Worm (Caenorhabditis elegans): Measurements from ENCODE around the gene E02A10.3.

E02A10.3 gene

ce11 chrV:12541207-12541606, 38.2 kb upstream of the E02A10.3 start:
- TF ChIP-seq dmd-4 (tag; optimal IDR thresholded peaks at IDR 0.05; ENCODE audit: borderline replicate concordance) (no peak), npax-4 (tag; optimal IDR thresholded peaks at IDR 0.05) (no peak), madf-2 (tag; optimal IDR thresholded peaks at IDR 0.05) (no peak), sox-2 (GFP tag; IDR thresholded peaks at IDR 0.05) (no peak), ttx-3 (tag; optimal IDR thresholded peaks at IDR 0.05) (no peak), unc-55 (GFP tag; optimal IDR thresholded peaks at IDR 0.05) (no peak), odd-2 (tag; optimal IDR thresholded peaks at IDR 0.05) (no peak), K02D7.2 (tag; optimal IDR thresholded peaks at IDR 0.05) (no peak), unc-86 (tag; optimal IDR thresholded peaks at IDR 0.05) (no peak), C08G9.2 (tag; optimal IDR thresholded peaks at IDR 0.05) (no peak), lim-6 (tag; optimal IDR thresholded peaks at IDR 0.05) (no peak), pag-3 (tag; optimal IDR thresholded peaks at IDR 0.05; ENCODE audit: borderline replicate concordance) (no peak), K09A11.1 (tag; optimal IDR thresholded peaks at IDR 0.05; ENCODE audit: insufficient read depth) (no peak), dve-1 (tag; optimal IDR thresholded peaks at IDR 0.05) (no peak), ztf-16 (tag; optimal IDR thresholded peaks at IDR 0.05) (no peak), nhr-11 (tag; optimal IDR thresholded peaks at IDR 0.05) (no peak)

ce11 chrV:12542683-12543319, 36.6 kb upstream of the E02A10.3 start:
- TF ChIP-seq ceh-19 (GFP tag; optimal IDR thresholded peaks at IDR 0.05) (no peak), syd-9 (tag; optimal IDR thresholded peaks at IDR 0.05) (no peak), ceh-6 (GFP tag; optimal IDR thresholded peaks at IDR 0.05) (no peak), tbx-2 (tag; optimal IDR thresholded peaks at IDR 0.05) (no peak), tbx-7 (tag; optimal IDR thresholded peaks at IDR 0.05) (no peak), nfya-1 (tag; optimal IDR thresholded peaks at IDR 0.05) (no peak), pag-3 (tag; optimal IDR thresholded peaks at IDR 0.05; ENCODE audit: borderline replicate concordance) (no peak), hlh-30 (tag; optimal IDR thresholded peaks at IDR 0.05; ENCODE audit: insufficient read depth) (no peak), pax-1 (tag; optimal IDR thresholded peaks at IDR 0.05) (no peak)

- no peak for TF ChIP-seq hlh-8 (tag; optimal IDR thresholded peaks at IDR 0.05)
- no peak for TF ChIP-seq ceh-18 (tag; optimal IDR thresholded peaks at IDR 0.05)
- TF ChIP-seq lin-11 (tag; optimal IDR thresholded peaks at IDR 0.05), result no peak
- TF ChIP-seq pha-4 (tag; optimal IDR thresholded peaks at IDR 0.05), result no peak
- no peak for TF ChIP-seq gmeb-2 (tag; optimal IDR thresholded peaks at IDR 0.05)
- no peak for TF ChIP-seq ref-2 (tag; optimal IDR thresholded peaks at IDR 0.05)
- TF ChIP-seq pag-3 (tag; optimal IDR thresholded peaks at IDR 0.05; ENCODE audit: borderline replicate concordance), result no peak
- no peak for TF ChIP-seq ceh-9 (tag; optimal IDR thresholded peaks at IDR 0.05)
- TF ChIP-seq ceh-14 (tag; optimal IDR thresholded peaks at IDR 0.05), result no peak
- no peak for TF ChIP-seq T23F11.4 (GFP tag; optimal IDR thresholded peaks at IDR 0.05)
- no peak for TF ChIP-seq dve-1 (tag; optimal IDR thresholded peaks at IDR 0.05)
These were observed 30.6 kb upstream of the E02A10.3 start for ce11 chrV:12548830-12549229.

- TF ChIP-seq fkh-6 (tag; optimal IDR thresholded peaks at IDR 0.05) (no peak), ceh-19 (GFP tag; optimal IDR thresholded peaks at IDR 0.05) (no peak), odd-2 (tag; optimal IDR thresholded peaks at IDR 0.05) (no peak), pag-3 (tag; optimal IDR thresholded peaks at IDR 0.05; ENCODE audit: borderline replicate concordance) (no peak), F13H6.1 (tag; optimal IDR thresholded peaks at IDR 0.05) (no peak), T23F11.4 (GFP tag; optimal IDR thresholded peaks at IDR 0.05) (no peak), ref-2 (tag; optimal IDR thresholded peaks at IDR 0.05) (no peak), unc-55 (GFP tag; optimal IDR thresholded peaks at IDR 0.05) (no peak), npax-4 (tag; optimal IDR thresholded peaks at IDR 0.05) (no peak)
These were observed 29.8 kb upstream of the E02A10.3 start for ce11 chrV:12549604-12550003.
